Fruit fly (Drosophila melanogaster) whole organism: ENCODE measurements around the gene Atx2.

Source experiments
- CG8478 ChIP-seq: fragments of >200 bp; optimal IDR thresholded peaks from 2 replicates; lab custom pipeline; 2018; ENCODE audit warnings: inconsistent platforms
- Dll ChIP-seq: fragments of >200 bp; optimal IDR thresholded peaks from 2 replicates; lab custom pipeline; 2017
- EcR ChIP-seq, 2 experiments: fragments of >200 bp; optimal IDR thresholded peaks; 2 replicates each; lab custom pipeline; 2017; ENCODE audit warnings: missing biosample characterization in 2 of 2, missing genetic modification characterization in 2 of 2, missing genetic modification reagents in 2 of 2
- pan ChIP-seq: fragments of >200 bp; optimal IDR thresholded peaks from 2 replicates; lab custom pipeline; 2017
- psq ChIP-seq: fragments of >200 bp; optimal IDR thresholded peaks from 2 replicates; lab custom pipeline; 2017
- usp ChIP-seq: fragments of >200 bp; optimal IDR thresholded peaks from 2 replicates; lab custom pipeline; 2017; ENCODE audit warnings: missing biosample characterization, missing genetic modification characterization, mixed read lengths

Gene Atx2

DNA sequence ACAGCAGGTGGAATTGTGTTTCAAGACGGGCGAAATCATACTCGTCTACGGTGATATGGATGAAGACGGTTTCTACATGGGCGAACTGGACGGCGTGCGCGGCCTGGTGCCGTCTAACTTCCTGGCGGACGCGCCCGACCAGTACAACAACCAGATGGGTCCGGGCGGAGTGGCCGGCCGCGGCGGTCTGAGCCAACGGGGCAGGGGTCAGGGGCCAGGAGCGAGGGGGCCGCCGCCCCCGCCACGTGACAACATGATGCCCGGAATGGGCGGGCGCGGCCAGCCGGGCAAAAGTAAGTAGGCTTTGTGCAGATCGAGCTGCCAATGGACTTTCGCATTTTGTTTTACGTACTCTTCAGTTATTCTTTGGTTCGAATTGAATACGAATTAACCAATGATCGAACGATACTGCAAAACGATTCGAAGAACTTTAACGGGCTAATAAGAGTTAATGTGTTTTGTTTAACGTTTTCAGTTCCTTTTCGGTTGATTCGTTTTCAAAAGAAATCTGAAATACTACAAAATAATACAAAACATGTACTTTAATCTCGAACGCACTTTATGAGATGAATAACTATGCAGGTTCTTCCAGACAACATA, 14.9 kb upstream of the Atx2 start:
- no peak for TF ChIP-seq EcR (GFP tag; optimal IDR thresholded peaks at IDR 0.05; lab: Kevin White, UChicago)
- TF ChIP-seq psq (lab: Kevin White, UChicago), result no peak
- no peak for TF ChIP-seq pan (lab: Kevin White, UChicago)

DNA sequence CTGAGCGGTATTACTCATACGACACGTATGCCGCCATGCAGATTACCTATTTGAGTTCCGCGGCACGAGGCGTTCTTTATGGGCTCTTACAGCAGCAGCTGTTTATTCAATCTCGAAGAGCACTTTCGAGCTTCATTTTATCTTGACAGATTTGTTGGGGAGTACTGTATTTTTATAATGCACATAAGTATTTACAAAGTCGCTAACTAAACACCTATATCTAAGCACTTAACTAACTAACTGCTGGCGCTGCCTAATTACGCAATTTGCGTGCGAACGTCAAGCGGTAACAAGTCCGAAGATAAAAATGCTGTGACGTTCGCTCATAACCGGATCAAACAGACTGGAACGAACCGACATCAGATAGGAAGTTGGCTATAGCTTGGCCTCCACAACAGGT, 5.6 kb upstream of the Atx2 start:
- TF ChIP-seq Dll (lab: Kevin White, UChicago) (no peak), usp (GFP tag; lab: Kevin White, UChicago) (no peak), psq (lab: Kevin White, UChicago) (no peak), EcR (GFP tag; optimal IDR thresholded peaks at IDR 0.05; lab: Kevin White, UChicago) (no peak), CG8478 (no peak), pan (lab: Kevin White, UChicago) (no peak)

DNA sequence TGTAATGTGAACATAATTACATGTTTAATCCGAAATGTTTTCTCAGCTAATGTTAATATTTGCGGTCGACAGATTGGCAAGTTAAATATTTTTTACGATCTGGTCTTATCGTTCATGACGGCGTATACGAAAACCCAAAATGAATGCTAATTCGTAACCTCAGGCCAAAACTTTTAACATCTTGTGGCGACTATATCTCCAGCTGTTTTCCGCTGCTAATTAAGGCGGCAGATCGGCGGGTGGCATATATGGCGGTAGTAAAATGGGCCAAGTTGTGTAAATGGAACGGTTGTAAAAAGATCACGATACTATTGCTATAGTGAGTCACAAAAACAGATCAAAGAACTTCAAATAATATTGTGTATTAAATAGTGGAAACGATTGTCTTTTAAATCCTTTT, 1.8 kb upstream of the Atx2 start:
- no peak for TF ChIP-seq EcR (GFP tag; optimal IDR thresholded peaks at IDR 0.05; lab: Kevin White, UChicago)

DNA sequence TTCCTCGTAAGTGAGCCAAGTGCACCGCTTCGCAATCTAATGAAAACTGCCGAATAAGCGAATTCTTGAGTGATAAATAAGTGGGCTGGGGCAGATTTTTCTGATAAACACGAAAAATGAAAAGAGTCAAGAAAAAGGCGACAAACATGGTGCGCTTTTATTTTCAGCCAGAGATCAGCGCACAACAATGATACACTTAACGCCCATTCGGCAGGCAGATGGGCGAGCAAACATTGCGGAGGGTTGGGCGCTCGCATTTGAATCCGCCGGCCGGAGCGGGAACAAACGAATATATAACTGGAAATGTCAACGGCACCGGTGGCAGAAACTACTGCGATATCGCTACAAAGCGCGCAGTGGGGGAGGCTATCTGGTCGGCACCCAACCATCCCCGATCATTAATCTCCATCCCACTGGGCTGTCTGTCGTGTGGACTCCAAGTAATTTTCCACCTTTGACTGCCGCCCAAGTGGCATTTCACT, 1.2 kb upstream of the Atx2 start, which contains the start of gene CG6125:
TSS of gene CG6125 (minus strand) at position 51 of the 482 bp plus-strand sequence.
- TF ChIP-seq psq (lab: Kevin White, UChicago), result no peak
- TF ChIP-seq usp (GFP tag; lab: Kevin White, UChicago), result no peak
- TF ChIP-seq pan (lab: Kevin White, UChicago), result no peak
- TF ChIP-seq CG8478, result no peak
- TF ChIP-seq Dll (lab: Kevin White, UChicago), result no peak
- no peak for TF ChIP-seq EcR (GFP tag; optimal IDR thresholded peaks at IDR 0.05; lab: Kevin White, UChicago)

DNA sequence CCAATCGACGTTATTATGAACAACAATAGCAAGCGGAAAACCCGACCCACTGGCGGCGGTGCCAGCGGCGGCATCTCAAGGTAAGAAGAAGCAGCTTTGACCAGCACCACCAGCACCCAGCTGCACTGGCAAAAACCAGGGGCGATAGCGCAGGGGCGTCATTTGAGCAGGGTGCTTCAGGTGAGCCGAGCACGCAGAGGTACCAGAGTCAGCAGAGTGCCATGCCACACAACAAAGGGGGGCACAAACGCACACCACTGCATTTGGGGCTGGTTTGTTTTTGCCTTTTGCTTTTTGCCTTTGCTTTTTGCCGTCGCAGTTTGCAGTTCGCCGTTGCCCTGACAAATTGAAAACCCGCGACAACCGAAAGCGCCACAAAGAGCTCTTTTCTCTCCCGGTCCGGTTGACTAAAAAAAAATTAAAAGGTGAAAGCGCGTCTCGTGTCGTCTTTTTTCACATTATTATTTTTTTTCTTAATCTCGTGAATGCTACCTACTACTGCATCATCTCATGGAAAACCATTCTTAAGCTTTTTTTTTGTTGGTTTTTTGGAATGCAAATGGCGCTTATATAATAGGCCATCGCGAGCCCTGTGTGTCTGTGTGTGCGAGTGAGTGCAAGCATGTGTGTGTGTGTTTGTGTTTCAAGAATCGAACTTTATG, 1.0 kb downstream of the Atx2 start:
- TF ChIP-seq Dll (lab: Kevin White, UChicago) (no peak), CG8478 (no peak), EcR (GFP tag; optimal IDR thresholded peaks at IDR 0.05; lab: Kevin White, UChicago) (no peak), usp (GFP tag; lab: Kevin White, UChicago) (no peak), pan (lab: Kevin White, UChicago) (no peak), psq (lab: Kevin White, UChicago) (no peak)

DNA sequence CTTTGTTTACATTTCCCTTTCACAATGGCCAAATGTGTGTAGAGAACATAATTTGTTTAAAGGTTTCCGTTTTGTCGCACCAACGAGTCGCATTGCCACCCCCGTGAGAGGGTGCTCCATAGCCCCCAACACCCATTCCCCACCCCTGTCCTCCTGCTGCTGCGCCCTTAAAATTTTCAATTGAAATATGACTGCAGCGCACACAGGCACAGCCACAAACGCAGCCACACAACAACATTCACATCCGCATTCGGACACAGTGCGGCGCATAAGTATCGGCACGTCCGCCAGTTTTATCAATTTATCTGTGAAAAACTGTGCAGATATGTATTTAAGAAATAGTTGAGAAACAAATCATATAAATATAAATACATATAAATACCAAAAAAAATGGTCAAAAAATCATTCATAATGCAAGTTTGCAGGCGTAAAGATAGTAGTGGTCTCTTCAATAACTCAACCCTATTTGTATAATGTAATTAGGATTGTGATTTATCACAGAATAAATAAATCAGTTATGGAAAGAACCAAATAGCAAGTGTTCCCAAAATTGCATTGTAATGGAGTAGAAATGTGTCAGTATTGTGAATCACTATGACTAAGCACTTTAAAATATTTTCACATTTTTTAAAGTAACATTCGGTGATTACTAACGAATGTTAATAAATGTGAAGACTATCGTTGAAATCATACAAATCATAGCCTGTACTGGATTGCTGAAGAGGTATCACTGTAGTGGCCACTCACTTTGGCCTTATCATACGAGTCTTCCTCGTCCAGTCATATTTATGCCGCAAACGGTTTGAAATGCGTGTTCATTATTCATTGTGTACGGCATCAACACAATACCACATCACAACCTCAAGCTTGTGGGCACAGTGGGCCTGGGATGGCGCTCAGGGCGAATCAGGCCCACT, 1.8 kb downstream of the Atx2 start:
- no peak for TF ChIP-seq usp (GFP tag; lab: Kevin White, UChicago)
- TF ChIP-seq CG8478, result no peak
- TF ChIP-seq psq (lab: Kevin White, UChicago), result no peak
- TF ChIP-seq Dll (lab: Kevin White, UChicago), result no peak
- TF ChIP-seq EcR (GFP tag; optimal IDR thresholded peaks at IDR 0.05; lab: Kevin White, UChicago), result no peak
- no peak for TF ChIP-seq pan (lab: Kevin White, UChicago)

DNA sequence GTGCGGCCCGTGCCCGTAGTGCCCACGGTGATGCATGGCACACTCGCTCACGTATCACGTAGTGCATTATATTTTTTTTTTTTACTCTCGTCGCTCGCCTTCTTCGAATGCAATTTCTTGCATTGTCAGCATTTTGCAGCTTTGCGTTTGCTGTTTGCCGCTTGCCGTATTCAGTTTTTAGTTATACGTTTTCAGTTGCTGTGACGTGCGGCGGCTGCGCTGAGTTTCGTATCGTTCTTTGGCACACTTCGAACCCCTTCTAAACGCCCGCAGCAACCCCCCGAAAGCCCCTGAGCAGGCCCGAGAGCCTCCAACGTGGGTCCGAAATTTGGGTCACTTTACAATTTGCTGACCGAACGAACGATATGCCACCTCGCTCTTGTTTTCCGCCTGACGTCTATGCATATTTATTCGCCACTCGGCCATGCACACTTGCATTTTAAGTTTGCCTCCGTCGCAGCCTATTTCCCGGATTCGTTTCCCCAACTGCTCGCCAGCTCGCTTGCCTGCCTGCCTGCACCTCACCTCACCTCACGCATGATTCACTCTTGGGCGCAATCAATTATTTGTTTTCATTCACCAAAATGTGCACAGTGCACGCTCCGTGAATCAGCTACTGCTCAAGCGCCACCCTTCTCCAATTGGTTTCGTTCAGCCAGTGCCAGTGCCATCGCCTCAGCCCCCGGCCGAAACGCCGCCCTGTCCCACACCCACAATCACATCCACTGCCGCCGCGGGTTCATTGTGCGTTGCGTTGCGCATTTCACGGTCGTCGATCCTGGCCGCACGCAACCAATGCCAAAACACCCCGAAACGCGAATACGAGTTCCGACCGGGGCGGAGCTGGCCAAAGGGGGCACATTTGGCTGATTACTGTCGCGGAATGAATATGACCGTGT, 2.7 kb downstream of the Atx2 start:
- no peak for TF ChIP-seq EcR (GFP tag; optimal IDR thresholded peaks at IDR 0.05; lab: Kevin White, UChicago)
- TF ChIP-seq CG8478, result no peak
- TF ChIP-seq usp (GFP tag; lab: Kevin White, UChicago), result no peak
- TF ChIP-seq psq (lab: Kevin White, UChicago), result no peak
- no peak for TF ChIP-seq Dll (lab: Kevin White, UChicago)
- TF ChIP-seq pan (lab: Kevin White, UChicago), result no peak

DNA sequence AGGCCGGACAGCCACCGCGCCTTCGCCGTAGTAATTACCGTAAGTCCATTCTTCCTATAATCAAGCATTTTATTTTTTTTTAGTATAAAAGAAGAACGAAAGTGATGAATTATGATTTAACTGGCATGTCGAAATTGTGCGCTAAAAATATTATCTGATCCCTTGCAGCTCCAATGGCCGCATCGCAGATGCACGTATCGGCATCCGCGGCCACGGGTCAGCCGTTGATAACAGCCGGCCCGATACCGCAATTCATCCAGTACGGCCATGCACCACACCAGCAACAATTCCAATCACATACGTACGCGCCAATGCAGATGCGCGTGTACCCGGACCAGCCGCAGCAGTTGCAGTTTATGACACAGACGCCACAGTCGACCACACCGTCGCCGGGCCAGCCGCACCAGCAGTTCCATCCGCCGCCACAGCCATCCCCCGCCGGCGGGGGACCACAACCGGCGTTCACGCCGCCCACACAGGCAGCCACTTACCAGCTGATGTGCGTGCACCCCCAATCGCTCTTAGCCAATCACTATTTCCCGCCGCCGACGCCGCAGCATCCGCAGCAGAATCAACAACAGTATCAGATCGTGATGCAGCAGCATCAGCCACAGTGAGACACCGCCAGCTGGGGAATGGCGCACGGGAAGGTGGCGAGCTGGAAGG, 6.8 kb downstream of the Atx2 start:
- TF ChIP-seq CG8478 (no peak), psq (lab: Kevin White, UChicago) (no peak), pan (lab: Kevin White, UChicago) (no peak), usp (GFP tag; lab: Kevin White, UChicago) (no peak), EcR (GFP tag; optimal IDR thresholded peaks at IDR 0.05; lab: Kevin White, UChicago) (no peak)

DNA sequence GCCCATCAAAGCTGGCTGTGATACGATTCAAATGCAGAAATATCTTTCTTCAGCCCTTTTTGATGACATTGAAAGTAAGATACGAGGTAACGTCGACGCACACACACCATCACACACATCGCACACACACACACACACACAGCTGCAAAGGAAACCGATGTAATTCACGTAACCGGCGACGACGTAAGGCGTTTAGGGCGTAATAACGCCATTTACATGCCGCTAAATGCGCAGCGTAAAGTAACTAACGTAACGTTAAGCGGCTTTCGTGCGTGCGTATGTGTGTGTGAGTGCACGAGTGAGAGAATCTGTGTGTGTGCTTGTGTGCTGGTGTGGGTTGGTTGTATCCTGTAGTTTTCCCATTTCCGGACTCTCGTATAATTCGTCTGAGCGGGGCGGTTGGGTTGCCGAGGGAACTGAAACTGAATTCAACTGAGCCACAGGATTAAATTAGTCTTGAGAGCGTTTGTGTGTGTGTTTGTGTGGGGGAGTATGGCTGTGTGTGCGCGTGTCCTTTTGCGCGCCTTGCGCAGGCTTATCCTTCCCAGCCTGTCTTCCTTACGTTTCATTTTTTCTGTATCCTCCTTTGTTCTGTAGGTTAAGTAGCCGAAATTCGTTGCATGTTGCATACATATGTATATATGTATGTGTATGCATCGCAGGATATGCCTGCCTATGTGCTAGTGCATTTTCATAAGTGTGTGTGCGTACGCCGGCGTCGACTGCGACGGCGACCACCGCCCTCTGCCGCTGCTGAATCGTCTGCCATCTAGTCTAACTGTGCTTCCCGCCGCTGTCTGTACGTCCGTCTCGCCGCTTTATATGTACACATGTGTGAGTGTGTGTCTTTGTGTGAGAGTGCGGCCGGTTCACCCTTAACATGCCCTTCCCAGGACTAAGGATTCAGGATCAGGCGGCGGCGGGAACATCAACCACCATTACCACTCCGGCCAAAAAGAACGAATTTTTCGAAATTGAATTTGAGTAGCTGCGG, 9.8 kb downstream of the Atx2 start:
- no peak for TF ChIP-seq psq (lab: Kevin White, UChicago)
- no peak for TF ChIP-seq usp (GFP tag; lab: Kevin White, UChicago)
- TF ChIP-seq EcR (GFP tag; optimal IDR thresholded peaks at IDR 0.05; lab: Kevin White, UChicago), result no peak
- TF ChIP-seq Dll (lab: Kevin White, UChicago), result no peak
- no peak for TF ChIP-seq pan (lab: Kevin White, UChicago)
- TF ChIP-seq CG8478, result no peak
